Worm (Caenorhabditis elegans): Measurements from ENCODE around the gene Y46D2A.2.

Gene Y46D2A.2

ce11 chrII:3323179-3323578 lies at the start of gene Y46D2A.2:
Gene Y46D2A.2 (minus strand): TSS chrII:3323279.
- no peak for TF ChIP-seq ztf-16 (tag; optimal IDR thresholded peaks at IDR 0.05)
- TF ChIP-seq zip-5 (tag; optimal IDR thresholded peaks at IDR 0.05), result no peak
- no peak for TF ChIP-seq ceh-48 (tag; optimal IDR thresholded peaks at IDR 0.05)
- no peak for TF ChIP-seq che-1 (tag; optimal IDR thresholded peaks at IDR 0.05)
- no peak for TF ChIP-seq mec-3 (tag; optimal IDR thresholded peaks at IDR 0.05; ENCODE audit: borderline replicate concordance)
- TF ChIP-seq K09A11.1 (tag; optimal IDR thresholded peaks at IDR 0.05; ENCODE audit: insufficient read depth), result no peak
- no peak for TF ChIP-seq dmd-4 (tag; optimal IDR thresholded peaks at IDR 0.05; ENCODE audit: borderline replicate concordance)
- no peak for TF ChIP-seq dve-1 (tag; optimal IDR thresholded peaks at IDR 0.05)
- TF ChIP-seq nhr-11 (tag; optimal IDR thresholded peaks at IDR 0.05), result no peak
- TF ChIP-seq ceh-34 (tag; optimal IDR thresholded peaks at IDR 0.05), result no peak
- TF ChIP-seq pag-3 (tag; optimal IDR thresholded peaks at IDR 0.05; ENCODE audit: borderline replicate concordance), result no peak
- TF ChIP-seq F13H6.1 (tag; optimal IDR thresholded peaks at IDR 0.05), result no peak
- TF ChIP-seq nfya-1 (tag; optimal IDR thresholded peaks at IDR 0.05), result no peak
- no peak for TF ChIP-seq tbx-7 (tag; optimal IDR thresholded peaks at IDR 0.05)
- no peak for TF ChIP-seq sox-4 (tag; optimal IDR thresholded peaks at IDR 0.05)
- TF ChIP-seq pat-9 (tag; optimal IDR thresholded peaks at IDR 0.05), result no peak

DNA sequence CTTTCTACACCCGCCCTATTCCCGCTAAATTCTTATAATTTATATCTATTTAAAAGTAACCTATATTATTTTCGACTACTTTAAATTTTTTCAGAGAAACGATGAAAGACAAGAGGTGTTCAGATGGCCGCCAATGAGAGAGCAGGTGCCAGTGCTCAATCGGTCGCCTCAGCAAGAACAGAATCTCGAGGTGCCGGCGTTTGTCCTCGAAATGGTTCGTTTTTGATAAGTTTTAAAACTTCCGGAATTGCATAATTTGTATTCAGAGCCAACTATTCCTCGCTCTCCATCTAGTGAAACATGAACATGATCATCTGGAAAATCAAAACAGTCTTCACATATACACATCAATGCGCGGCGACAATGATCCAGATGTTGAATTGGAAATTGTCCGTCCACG lies 47.9 kb upstream of the Y46D2A.2 start, which contains the start of gene bath-23:
Gene bath-23, plus strand, starts transcription at position 301 of the 400 bp plus-strand sequence.
- TF ChIP-seq ceh-14 (tag; optimal IDR thresholded peaks at IDR 0.05), result no peak
- no peak for TF ChIP-seq K09A11.1 (tag; optimal IDR thresholded peaks at IDR 0.05; ENCODE audit: insufficient read depth)
- TF ChIP-seq pat-9 (tag; optimal IDR thresholded peaks at IDR 0.05), result no peak
- TF ChIP-seq C08G9.2 (tag; optimal IDR thresholded peaks at IDR 0.05), result no peak
- no peak for TF ChIP-seq ceh-9 (tag; optimal IDR thresholded peaks at IDR 0.05)
- TF ChIP-seq hlh-8 (tag; optimal IDR thresholded peaks at IDR 0.05), result no peak
- TF ChIP-seq ceh-2 (tag; optimal IDR thresholded peaks at IDR 0.05), result no peak
- TF ChIP-seq tbx-7 (tag; optimal IDR thresholded peaks at IDR 0.05), result no peak
- TF ChIP-seq C38D4.7 (GFP tag; optimal IDR thresholded peaks at IDR 0.05), result no peak
- TF ChIP-seq unc-86 (tag; optimal IDR thresholded peaks at IDR 0.05), result no peak
- no peak for TF ChIP-seq pha-4 (tag; optimal IDR thresholded peaks at IDR 0.05)
- no peak for TF ChIP-seq rnt-1 (tag; optimal IDR thresholded peaks at IDR 0.05)
- no peak for TF ChIP-seq sdc-2 (tag; optimal IDR thresholded peaks at IDR 0.05)
- no peak for TF ChIP-seq dve-1 (tag; optimal IDR thresholded peaks at IDR 0.05)
- no peak for TF ChIP-seq ets-4 (tag; optimal IDR thresholded peaks at IDR 0.05)

- TF ChIP-seq nfya-1 (tag; optimal IDR thresholded peaks at IDR 0.05) (peak; percentile 96), hlh-13 (GFP tag; optimal IDR thresholded peaks at IDR 0.05) (no peak)
Measured at ce11 chrII:3370061-3370460, 47.0 kb upstream of the Y46D2A.2 start, which contains the start of gene Y49F6C.8. Gene Y49F6C.8 (minus strand): TSS chrII:3370111.

ce11 chrII:3368097-3368496 lies 45.0 kb upstream of the Y46D2A.2 start, which contains the start of gene Y49F6C.7:
Gene Y49F6C.7 (minus strand): TSS chrII:3368197.
- no peak for TF ChIP-seq ttx-3 (tag; optimal IDR thresholded peaks at IDR 0.05)
- no peak for TF ChIP-seq pha-2 (tag; optimal IDR thresholded peaks at IDR 0.05)
- TF ChIP-seq nhr-232 (tag; optimal IDR thresholded peaks at IDR 0.05), result no peak

- TF ChIP-seq fax-1 (tag; optimal IDR thresholded peaks at IDR 0.05) (no peak), ceh-24 (tag; optimal IDR thresholded peaks at IDR 0.05) (no peak), elt-4 (tag; optimal IDR thresholded peaks at IDR 0.05) (no peak), ceh-34 (tag; optimal IDR thresholded peaks at IDR 0.05) (no peak), ceh-31 (tag; optimal IDR thresholded peaks at IDR 0.05) (no peak), ref-2 (tag; optimal IDR thresholded peaks at IDR 0.05) (no peak), Y22D7AL.16 (tag; optimal IDR thresholded peaks at IDR 0.05) (no peak), pag-3 (tag; optimal IDR thresholded peaks at IDR 0.05; ENCODE audit: borderline replicate concordance) (no peak), fkh-6 (tag; optimal IDR thresholded peaks at IDR 0.05) (no peak), hlh-8 (tag; optimal IDR thresholded peaks at IDR 0.05) (no peak)
Measured at ce11 chrII:3367100-3367499, 44.0 kb upstream of the Y46D2A.2 start, which contains the start of gene Y49F6C.6. Gene Y49F6C.6 (minus strand): TSS chrII:3367200.
